Fruit fly (Drosophila melanogaster) ovary, adult (tissue): ENCODE results near the gene CG32195.

ENCODE experiments used
- CG17801 ChIP-seq: fragments of 200-800 bp; optimal IDR thresholded peaks from 2 replicates; lab custom pipeline; 2019; ENCODE audit warnings: missing biosample characterization, mild to moderate bottlenecking, missing genetic modification characterization, moderate library complexity; ENCODE audit not compliant: partially characterized antibody

CG32195 gene

dm6 chr3L:18114038-18114926 is 1.5 kb downstream of the CG32195 start:
- peak; percentile 72 for TF ChIP-seq CG17801 (GFP tag; lab: Kevin White, UChicago)

- no peak for TF ChIP-seq CG17801 (GFP tag; lab: Kevin White, UChicago)
These were observed 9.1 kb downstream of the CG32195 start, which contains the start of gene CG42853 for dm6 chr3L:18121889-18122288. TSS of gene CG42853 (minus strand) at chr3L:18121989.

DNA sequence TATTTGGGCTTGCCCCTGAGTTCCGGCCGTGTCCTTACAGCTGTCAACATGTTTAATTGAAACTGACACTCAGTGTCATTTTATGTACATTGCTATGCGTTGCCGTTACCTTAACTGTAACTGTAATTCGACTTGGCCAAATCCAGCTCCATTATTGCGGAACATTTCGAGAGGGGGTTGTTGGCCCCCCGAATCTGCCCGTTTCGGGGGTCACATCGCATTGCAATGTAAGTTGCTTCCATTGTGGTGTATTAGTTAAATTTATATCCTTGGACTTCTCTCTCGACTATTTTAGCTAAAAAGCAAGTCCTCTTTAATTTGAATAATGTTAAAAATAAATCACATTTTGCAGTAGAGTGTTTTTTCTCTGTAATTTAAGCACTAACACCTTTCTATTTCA is 11.4 kb downstream of the CG32195 start:
- TF ChIP-seq CG17801 (GFP tag; lab: Kevin White, UChicago) = no peak

dm6 chr3L:18132589-18132988 is 19.8 kb downstream of the CG32195 start, which contains the start of gene Cyp312a1:
TSS of gene Cyp312a1 (minus strand) at chr3L:18132689.
- TF ChIP-seq CG17801 (GFP tag; lab: Kevin White, UChicago) = no peak

DNA sequence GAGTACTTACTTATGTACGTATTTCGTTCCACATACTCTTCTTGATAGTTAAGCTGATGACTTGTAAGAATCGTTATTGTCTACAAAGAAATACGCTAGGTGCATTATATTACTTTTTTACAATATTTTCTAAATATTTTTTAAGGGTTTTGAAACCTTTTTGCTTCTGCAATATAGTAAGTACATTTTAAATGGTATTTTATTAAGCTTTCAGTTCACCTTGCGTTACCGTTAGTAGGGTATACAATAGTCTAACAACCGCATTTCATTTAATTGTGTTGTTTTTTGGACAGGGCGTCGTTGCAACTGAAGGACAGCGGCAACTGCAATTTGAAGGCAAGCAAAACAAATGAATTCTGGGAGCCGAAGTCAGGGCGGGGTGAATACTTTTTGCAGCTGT is 24.4 kb downstream of the CG32195 start:
- TF ChIP-seq CG17801 (GFP tag; lab: Kevin White, UChicago) = peak; percentile 7

dm6 chr3L:18138280-18138679 is 25.5 kb downstream of the CG32195 start:
- no peak for TF ChIP-seq CG17801 (GFP tag; lab: Kevin White, UChicago)

dm6 chr3L:18139184-18139629 is 26.4 kb downstream of the CG32195 start, which contains the start of gene geko:
TSS of gene geko (plus strand) at chr3L:18139402.
- TF ChIP-seq CG17801 (GFP tag; lab: Kevin White, UChicago) = peak; percentile 4

dm6 chr3L:18142969-18143368 is 30.2 kb downstream of the CG32195 start:
- no peak for TF ChIP-seq CG17801 (GFP tag; lab: Kevin White, UChicago)

dm6 chr3L:18144620-18145019 is 31.9 kb downstream of the CG32195 start:
- no peak for TF ChIP-seq CG17801 (GFP tag; lab: Kevin White, UChicago)

DNA sequence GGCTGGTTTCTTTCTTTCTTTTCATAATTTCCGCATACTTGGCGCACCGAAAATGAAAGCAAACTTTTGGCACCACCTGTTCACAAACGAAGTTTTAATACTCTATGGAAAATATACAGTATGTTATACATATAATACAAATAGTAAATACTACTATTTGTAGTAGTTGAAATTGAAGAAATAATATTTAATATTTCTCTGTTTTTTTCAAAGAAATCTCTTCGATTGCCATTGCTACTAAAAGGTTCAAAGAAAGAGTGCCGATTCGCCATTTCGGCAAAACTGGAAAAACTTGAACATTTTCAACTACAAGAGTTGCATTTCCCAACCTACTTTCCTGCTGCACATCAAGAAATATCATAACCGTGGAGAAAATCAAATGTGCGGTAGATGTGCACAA is 34.1 kb downstream of the CG32195 start:
- no peak for TF ChIP-seq CG17801 (GFP tag; lab: Kevin White, UChicago)

- TF ChIP-seq CG17801 (GFP tag; lab: Kevin White, UChicago) = no peak
These were observed 34.8 kb downstream of the CG32195 start for dm6 chr3L:18147596-18147995.

DNA sequence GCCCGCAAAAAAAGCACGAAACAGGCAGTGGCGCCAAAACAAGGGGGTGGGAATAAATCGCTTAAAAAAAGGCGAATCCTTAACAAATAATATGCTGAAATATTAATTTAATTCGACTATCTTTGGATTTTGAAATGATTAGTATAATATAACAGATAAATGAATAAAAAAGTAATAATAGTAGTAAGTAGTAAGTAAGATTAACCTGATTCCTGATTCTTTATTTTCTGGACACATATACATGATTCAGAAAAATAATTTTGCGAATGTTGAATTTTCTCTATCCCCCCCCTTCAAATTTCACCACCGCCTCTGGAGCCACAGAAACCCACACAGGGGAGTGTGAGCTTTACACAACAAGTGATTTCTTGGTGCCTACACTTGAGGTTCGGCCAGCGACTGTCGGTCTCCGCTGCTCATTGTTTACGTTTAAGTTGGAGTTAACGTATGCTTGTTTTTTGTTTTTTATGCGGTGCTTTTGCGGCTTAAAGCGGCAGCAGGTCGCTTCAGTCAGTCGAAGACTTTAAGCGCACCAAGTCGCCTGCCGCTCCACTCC is 35.7 kb downstream of the CG32195 start, which contains the start of gene CG7330:
TSS of gene CG7330 (plus strand) at position 506 of the 556 bp plus-strand sequence.
- peak; percentile 94 for TF ChIP-seq CG17801 (GFP tag; lab: Kevin White, UChicago)

DNA sequence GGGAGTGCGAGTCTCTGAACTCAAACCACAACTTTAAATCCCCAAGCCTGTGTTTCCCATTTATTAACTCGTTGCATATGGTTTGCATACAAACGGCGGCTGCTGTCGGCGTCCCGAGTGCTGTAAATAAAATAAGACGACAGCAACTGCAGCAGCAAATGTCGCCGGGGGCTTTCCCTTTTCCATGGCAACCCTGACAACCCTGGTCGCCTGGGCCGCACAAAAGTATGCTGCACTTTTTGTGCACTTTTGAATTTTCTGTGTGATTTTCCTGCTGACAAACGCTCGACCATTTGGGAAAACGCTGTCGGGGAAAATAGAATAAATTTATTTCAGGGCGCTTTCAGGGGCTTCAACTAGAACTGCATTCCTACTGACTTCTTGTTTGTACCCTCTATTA is 41.4 kb downstream of the CG32195 start:
- no peak for TF ChIP-seq CG17801 (GFP tag; lab: Kevin White, UChicago)

dm6 chr3L:18161175-18161574 is 48.4 kb downstream of the CG32195 start:
- TF ChIP-seq CG17801 (GFP tag; lab: Kevin White, UChicago) = no peak

dm6 chr3L:18162174-18162690 is 49.5 kb downstream of the CG32195 start, which contains the start of gene CG13699:
TSS of gene CG13699 (minus strand) at chr3L:18162522.
- no peak for TF ChIP-seq CG17801 (GFP tag; lab: Kevin White, UChicago)
